Worm (Caenorhabditis elegans) whole organism, late embryonic: Measurements from ENCODE around the gene R04B5.1.

Experiments
- C08G9.2 ChIP-seq: sonication (generic microtip); optimal IDR thresholded peaks from 2 replicates; lab custom pipeline; 2016; ENCODE audit warnings: mild to moderate bottlenecking, missing genetic modification characterization, moderate library complexity, missing compliant biosample characterization
- K02D7.2 ChIP-seq: sonication (generic microtip); optimal IDR thresholded peaks from 2 replicates; lab custom pipeline; 2017; ENCODE audit warnings: mild to moderate bottlenecking, missing genetic modification characterization, missing compliant biosample characterization
- T23F11.4 ChIP-seq: fragments of 200-800 bp; sonication (Bioruptor generic); optimal IDR thresholded peaks from 2 replicates; lab custom pipeline; 2018; ENCODE audit warnings: mild to moderate bottlenecking, missing genetic modification characterization, missing compliant biosample characterization
- ahr-1 ChIP-seq: sonication (generic microtip); optimal IDR thresholded peaks from 2 replicates; lab custom pipeline; 2016; ENCODE audit warnings: missing genetic modification characterization, missing compliant biosample characterization
- ceh-19 ChIP-seq: fragments of 200-800 bp; sonication (Bioruptor generic); optimal IDR thresholded peaks from 2 replicates; lab custom pipeline; 2018; ENCODE audit warnings: mild to moderate bottlenecking, missing genetic modification characterization, missing compliant biosample characterization
- ceh-2 ChIP-seq: sonication (generic microtip); optimal IDR thresholded peaks from 2 replicates; lab custom pipeline; 2016; ENCODE audit warnings: missing genotype, missing genetic modification characterization, missing compliant biosample characterization
- ceh-30 ChIP-seq: fragments of 150-350 bp; optimal IDR thresholded peaks from 2 replicates; lab custom pipeline; 2014; ENCODE audit warnings: missing biosample characterization, missing genetic modification characterization
- ceh-31 ChIP-seq: sonication (generic microtip); optimal IDR thresholded peaks from 2 replicates; lab custom pipeline; 2016; ENCODE audit warnings: missing genetic modification characterization, missing compliant biosample characterization
- ceh-34 ChIP-seq: sonication (generic microtip); optimal IDR thresholded peaks from 2 replicates; lab custom pipeline; 2016; ENCODE audit warnings: mild to moderate bottlenecking, missing genetic modification characterization, missing compliant biosample characterization
- ceh-6 ChIP-seq: fragments of 200-800 bp; sonication (Bioruptor generic); optimal IDR thresholded peaks from 2 replicates; lab custom pipeline; 2018; ENCODE audit warnings: mild to moderate bottlenecking, missing genetic modification characterization, missing compliant biosample characterization
- ceh-9 ChIP-seq: sonication (generic microtip); optimal IDR thresholded peaks from 2 replicates; lab custom pipeline; 2016; ENCODE audit warnings: mild to moderate bottlenecking, missing genetic modification characterization, inconsistent platforms, missing compliant biosample characterization
- che-1 ChIP-seq: sonication (generic microtip); optimal IDR thresholded peaks from 2 replicates; lab custom pipeline; 2016; ENCODE audit warnings: mild to moderate bottlenecking, missing genetic modification characterization, missing compliant biosample characterization
- dmd-4 ChIP-seq: sonication (generic microtip); optimal IDR thresholded peaks from 2 replicates; lab custom pipeline; 2016; ENCODE audit warnings: borderline replicate concordance, missing genetic modification characterization, missing compliant biosample characterization
- dve-1 ChIP-seq: sonication (generic microtip); optimal IDR thresholded peaks from 2 replicates; lab custom pipeline; 2017; ENCODE audit warnings: antibody characterized with exemption, mild to moderate bottlenecking, missing genetic modification characterization, missing compliant biosample characterization
- elt-4 ChIP-seq: sonication (generic microtip); optimal IDR thresholded peaks from 2 replicates; lab custom pipeline; 2016; ENCODE audit warnings: missing genetic modification characterization, missing compliant biosample characterization
- ets-4 ChIP-seq: sonication (generic microtip); optimal IDR thresholded peaks from 2 replicates; lab custom pipeline; 2016; ENCODE audit warnings: missing genetic modification characterization, missing compliant biosample characterization
- fkh-10 ChIP-seq: fragments of 150-350 bp; optimal IDR thresholded peaks from 2 replicates; lab custom pipeline; 2014; ENCODE audit warnings: missing biosample characterization, missing genetic modification reagents, missing genetic modification characterization
- gmeb-2 ChIP-seq: sonication (generic microtip); optimal IDR thresholded peaks from 2 replicates; lab custom pipeline; 2016; ENCODE audit warnings: missing genetic modification characterization, inconsistent platforms, missing compliant biosample characterization
- hlh-13 ChIP-seq: fragments of 200-800 bp; sonication (Bioruptor generic); optimal IDR thresholded peaks from 2 replicates; lab custom pipeline; 2018; ENCODE audit warnings: mild to moderate bottlenecking, missing genetic modification characterization, missing compliant biosample characterization
- hlh-6 ChIP-seq: sonication (generic microtip); optimal IDR thresholded peaks from 2 replicates; lab custom pipeline; 2016; ENCODE audit warnings: missing genotype, missing genetic modification characterization, missing compliant biosample characterization
- hlh-8 ChIP-seq: sonication (generic microtip); optimal IDR thresholded peaks from 2 replicates; lab custom pipeline; 2016; ENCODE audit warnings: missing genotype, missing genetic modification characterization, missing compliant biosample characterization
- lim-6 ChIP-seq: sonication (generic microtip); optimal IDR thresholded peaks from 2 replicates; lab custom pipeline; 2016; ENCODE audit warnings: missing genetic modification characterization, missing compliant biosample characterization
- lin-11 ChIP-seq: fragments of 200-800 bp; sonication (Bioruptor generic); optimal IDR thresholded peaks from 2 replicates; lab custom pipeline; 2018; ENCODE audit warnings: mild to moderate bottlenecking, missing genetic modification characterization, missing compliant biosample characterization
- nhr-11 ChIP-seq: fragments of 150-350 bp; optimal IDR thresholded peaks from 2 replicates; lab custom pipeline; 2014; ENCODE audit warnings: missing biosample characterization, missing genetic modification characterization
- npax-4 ChIP-seq: sonication (generic microtip); optimal IDR thresholded peaks from 2 replicates; lab custom pipeline; 2016; ENCODE audit warnings: missing genetic modification characterization, missing compliant biosample characterization
- pax-1 ChIP-seq: fragments of 150-350 bp; optimal IDR thresholded peaks from 2 replicates; lab custom pipeline; 2014; ENCODE audit warnings: missing biosample characterization, missing genetic modification characterization
- pha-2 ChIP-seq: sonication (generic microtip); optimal IDR thresholded peaks from 2 replicates; lab custom pipeline; 2017; ENCODE audit warnings: mild to moderate bottlenecking, missing genetic modification characterization, missing compliant biosample characterization
- pros-1 ChIP-seq: fragments of 150-350 bp; optimal IDR thresholded peaks from 2 replicates; lab custom pipeline; 2014; ENCODE audit warnings: missing biosample characterization, missing genetic modification reagents, missing genetic modification characterization
- syd-9 ChIP-seq: sonication (generic microtip); optimal IDR thresholded peaks from 2 replicates; lab custom pipeline; 2016; ENCODE audit warnings: mild to moderate bottlenecking, missing genetic modification characterization, moderate library complexity, missing compliant biosample characterization
- tbx-7 ChIP-seq: sonication (generic microtip); optimal IDR thresholded peaks from 2 replicates; lab custom pipeline; 2016; ENCODE audit warnings: missing genotype, missing genetic modification characterization, missing compliant biosample characterization
- unc-3 ChIP-seq, 2 experiments: fragments of 200-800 bp in 1 of 2; sonication (Bioruptor generic) in 1 of 2; sonication (generic microtip) in 1 of 2; conservative IDR thresholded peaks in 1 of 2; optimal IDR thresholded peaks in 1 of 2; 2 replicates each; pipeline versions ENCODE4 v1.3.6 to Lab custom; 2016 to 2022; ENCODE audit warnings: missing compliant biosample characterization in 2 of 2, missing genetic modification characterization in 2 of 2, missing genetic modification reagents in 1 of 2
- unc-42 ChIP-seq: sonication (generic microtip); optimal IDR thresholded peaks from 2 replicates; lab custom pipeline; 2016; ENCODE audit warnings: missing genotype, missing genetic modification characterization, missing compliant biosample characterization
- zip-5 ChIP-seq: sonication (generic microtip); optimal IDR thresholded peaks from 2 replicates; lab custom pipeline; 2016; ENCODE audit warnings: missing genetic modification characterization, missing compliant biosample characterization

R04B5.1 gene

DNA sequence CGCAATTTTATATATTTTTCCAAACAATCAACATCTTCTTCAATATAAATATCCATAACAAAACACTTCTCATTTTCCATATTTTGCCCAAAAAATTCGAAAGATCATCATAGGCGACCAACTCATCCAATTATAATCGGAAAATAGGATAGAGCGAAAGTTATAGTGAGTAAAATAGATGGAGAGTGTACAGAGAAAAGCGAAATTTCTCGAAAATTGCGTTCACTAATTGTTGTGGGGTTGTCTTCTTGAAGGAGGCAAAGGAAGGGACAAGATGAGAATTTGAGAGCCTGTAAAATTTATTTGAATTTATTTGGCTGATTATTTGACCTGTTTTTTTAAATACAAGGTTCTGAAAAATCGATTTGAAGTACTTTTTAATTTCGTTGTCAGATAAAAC, 42.6 kb downstream of the R04B5.1 start:
- no peak for TF ChIP-seq elt-4
- TF ChIP-seq unc-42 (tag; lab: Kevin White, UChicago): peak; percentile 30
- no peak for TF ChIP-seq dve-1 (tag; lab: Kevin White, UChicago)
- no peak for TF ChIP-seq syd-9 (tag; lab: Kevin White, UChicago)
- TF ChIP-seq hlh-8 (tag; lab: Kevin White, UChicago): no peak

DNA sequence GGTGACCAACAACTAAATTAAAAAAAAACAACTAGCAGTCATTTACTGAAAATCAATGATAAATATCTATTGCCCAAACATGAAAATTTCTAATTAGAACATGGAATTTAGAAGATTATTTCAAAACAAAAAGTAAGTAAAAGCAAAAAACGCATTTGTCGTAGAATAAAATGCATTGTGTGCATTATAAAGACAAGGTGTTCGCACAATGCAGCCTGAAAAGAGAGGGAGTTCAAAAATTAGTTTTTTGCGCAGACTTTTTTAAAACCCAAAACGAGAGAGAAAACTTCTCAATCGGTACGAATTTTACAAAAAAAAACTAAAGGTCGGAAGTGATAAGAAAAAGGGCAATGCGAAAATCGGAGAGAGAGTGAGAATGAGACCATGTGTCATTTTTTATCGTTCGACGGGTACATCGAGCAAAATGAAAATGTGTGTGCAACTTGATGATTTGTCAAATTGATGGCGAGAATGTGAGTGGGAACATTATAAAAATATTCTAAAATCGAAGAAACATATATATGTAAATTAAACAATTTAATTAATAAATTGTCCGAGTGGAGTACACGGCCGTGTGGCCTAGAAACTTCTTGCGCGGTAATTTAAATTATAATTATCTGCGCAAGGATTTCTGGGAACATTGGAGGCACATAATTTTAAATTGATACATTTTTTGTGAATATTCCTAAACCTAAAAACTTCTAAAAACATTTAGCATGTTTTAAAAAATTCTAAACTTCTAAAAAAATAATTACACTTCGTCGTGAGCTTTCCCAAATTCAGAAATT, 46.6 kb downstream of the R04B5.1 start:
- TF ChIP-seq T23F11.4 (GFP tag; lab: Kevin White, UChicago) (no peak), ceh-34 (tag; lab: Kevin White, UChicago) (no peak), unc-42 (tag; lab: Kevin White, UChicago) (no peak), ceh-2 (tag; lab: Kevin White, UChicago) (peak; percentile 40), K02D7.2 (tag; lab: Kevin White, UChicago) (no peak), C08G9.2 (tag; lab: Kevin White, UChicago) (peak; percentile 48), fkh-10 (GFP tag; lab: Kevin White, UChicago) (no peak), hlh-8 (tag; lab: Kevin White, UChicago) (no peak), zip-5 (tag; lab: Kevin White, UChicago) (peak; percentile 57), dmd-4 (no peak), pha-2 (tag; lab: Kevin White, UChicago) (no peak), syd-9 (tag; lab: Kevin White, UChicago) (no peak), che-1 (tag; lab: Kevin White, UChicago) (no peak), ets-4 (tag; lab: Kevin White, UChicago) (peak; percentile 13), unc-3 (GFP tag; conservative IDR thresholded peaks at IDR 0.05; lab: Robert Waterston, UW) (no peak), unc-3 (tag; optimal IDR thresholded peaks at IDR 0.05; lab: Kevin White, UChicago) (no peak), npax-4 (no peak), lim-6 (tag; lab: Kevin White, UChicago) (no peak), hlh-6 (no peak), ceh-31 (tag; lab: Kevin White, UChicago) (peak; percentile 31)

DNA sequence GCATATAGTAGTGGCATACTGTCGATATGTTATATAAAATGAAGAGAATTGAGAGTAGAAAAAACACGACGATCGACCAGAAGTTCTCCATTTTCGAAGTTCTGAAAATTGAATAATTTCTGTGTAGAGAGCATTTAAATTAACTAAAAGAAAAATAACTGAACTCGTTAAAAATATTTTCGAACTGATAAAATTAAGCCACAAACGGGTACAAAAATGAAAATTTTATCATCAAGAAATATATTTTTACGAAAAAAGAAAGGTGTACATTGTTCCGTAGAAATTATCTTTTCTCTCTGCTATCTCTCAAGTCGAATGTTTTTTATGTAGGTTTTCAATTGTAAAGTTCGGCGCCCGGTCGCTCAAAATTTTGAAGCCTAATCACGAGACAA, 47.2 kb downstream of the R04B5.1 start, which contains the start of gene acl-2:
acl-2 (minus strand) TSS at position 101 of the 392 bp plus-strand sequence.
- TF ChIP-seq ceh-30 (no peak), nhr-11 (tag; lab: Kevin White, UChicago) (no peak), hlh-13 (no peak), ceh-9 (tag; lab: Kevin White, UChicago) (no peak), ceh-6 (GFP tag; lab: Kevin White, UChicago) (no peak), elt-4 (no peak), pros-1 (tag; lab: Kevin White, UChicago) (no peak), pha-2 (tag; lab: Kevin White, UChicago) (no peak), tbx-7 (tag; lab: Kevin White, UChicago) (no peak), ceh-19 (no peak), lin-11 (tag; lab: Kevin White, UChicago) (no peak), ahr-1 (tag; lab: Kevin White, UChicago) (no peak), gmeb-2 (tag; lab: Kevin White, UChicago) (no peak), pax-1 (no peak)
